Worm (Caenorhabditis elegans) whole organism, L4 larva: ENCODE measurements around the gene C18E9.7.

Experiments used
- F10B5.3 ChIP-seq: sonication (generic microtip); optimal IDR thresholded peaks from 2 replicates; lab custom pipeline; 2016; ENCODE audit warnings: mild to moderate bottlenecking, missing genetic modification characterization, missing compliant biosample characterization
- F26F4.8 ChIP-seq: fragments of 200-800 bp; sonication (Bioruptor generic); conservative IDR thresholded peaks from 2 replicates; pipeline ENCODE4 v1.3.6; 2022; ENCODE audit warnings: missing genetic modification characterization, missing compliant biosample characterization
- F37D6.2 ChIP-seq: sonication (generic microtip); optimal IDR thresholded peaks from 2 replicates; lab custom pipeline; 2016; ENCODE audit warnings: mild to moderate bottlenecking, missing genetic modification characterization, missing compliant biosample characterization
- F44E2.7 ChIP-seq: fragments of 200-800 bp; sonication (Bioruptor generic); IDR thresholded peaks from 2 replicates; pipeline ENCODE4 v2.1.2; 2022; ENCODE audit warnings: missing genetic modification characterization, missing compliant biosample characterization
- F49E8.2 ChIP-seq: sonication (generic microtip); optimal IDR thresholded peaks from 2 replicates; lab custom pipeline; 2016; ENCODE audit warnings: missing compliant biosample characterization, mild to moderate bottlenecking, missing genetic modification characterization, borderline replicate concordance
- T26A8.4 ChIP-seq: fragments of 200-800 bp; sonication (Bioruptor generic); IDR thresholded peaks from 2 replicates; pipeline ENCODE4 v1.3.6; 2022; ENCODE audit warnings: missing genetic modification characterization, missing compliant biosample characterization
- ZK546.5 ChIP-seq, 2 experiments: sonication (generic microtip); optimal IDR thresholded peaks; 2 replicates each; lab custom pipeline; 2017; ENCODE audit warnings: missing biosample characterization in 2 of 2, missing genetic modification characterization in 2 of 2
- aha-1 ChIP-seq: fragments of 150-350 bp; peaks from one replicate; lab custom pipeline; 2014; ENCODE audit warnings: missing biosample characterization, missing genetic modification characterization
- aly-2 ChIP-seq: sonication (generic microtip); optimal IDR thresholded peaks from 2 replicates; lab custom pipeline; 2018; ENCODE audit warnings: missing biosample characterization, missing genetic modification characterization
- ceh-32 ChIP-seq: sonication (generic microtip); optimal IDR thresholded peaks from 2 replicates; lab custom pipeline; 2016; ENCODE audit warnings: mild to moderate bottlenecking, missing genetic modification characterization, missing compliant biosample characterization; ENCODE audit not compliant: poor library complexity
- ceh-62 ChIP-seq: sonication (generic microtip); optimal IDR thresholded peaks from 2 replicates; lab custom pipeline; 2017; ENCODE audit warnings: missing biosample characterization, missing genetic modification characterization
- ces-1 ChIP-seq: fragments of 150-350 bp; sonication (generic microtip); optimal IDR thresholded peaks from 4 replicates; lab custom pipeline; 2014; ENCODE audit warnings: missing biosample characterization, missing genetic modification reagents, missing genetic modification characterization
- ctbp-1 ChIP-seq: fragments of 200-800 bp; sonication (Bioruptor generic); IDR thresholded peaks from 2 replicates; pipeline ENCODE4 v1.3.6; 2022; ENCODE audit warnings: missing genetic modification reagents, missing genetic modification characterization, missing compliant biosample characterization
- daf-12 ChIP-seq: fragments of 150-350 bp; optimal IDR thresholded peaks from 2 replicates; lab custom pipeline; 2014; ENCODE audit warnings: missing biosample characterization, missing genetic modification reagents, missing genetic modification characterization
- daf-19 ChIP-seq: fragments of 200-800 bp; sonication (Bioruptor generic); conservative IDR thresholded peaks from 2 replicates; pipeline ENCODE4 v1.3.6; 2022; ENCODE audit warnings: missing genetic modification characterization, missing compliant biosample characterization
- dmd-6 ChIP-seq: fragments of 200-800 bp; sonication (Bioruptor generic); IDR thresholded peaks from 2 replicates; pipeline ENCODE4 v1.3.6; 2022; ENCODE audit warnings: missing genetic modification reagents, missing genetic modification characterization, missing compliant biosample characterization
- dmd-8 ChIP-seq: fragments of 200-800 bp; sonication (Bioruptor generic); IDR thresholded peaks from 2 replicates; pipeline ENCODE4 v1.3.6; 2022; ENCODE audit warnings: missing genetic modification characterization, missing compliant biosample characterization
- duxl-1 ChIP-seq: sonication (generic microtip); optimal IDR thresholded peaks from 2 replicates; lab custom pipeline; 2016; ENCODE audit warnings: mild to moderate bottlenecking, missing genetic modification characterization, moderate library complexity, missing compliant biosample characterization; ENCODE audit not compliant: poor library complexity
- dve-1 ChIP-seq: sonication (generic microtip); optimal IDR thresholded peaks from 2 replicates; lab custom pipeline; 2017; ENCODE audit warnings: antibody characterized with exemption, mild to moderate bottlenecking, missing genetic modification characterization, missing compliant biosample characterization; ENCODE audit not compliant: insufficient read depth
- egl-27 ChIP-seq: sonication (generic microtip); optimal IDR thresholded peaks from 3 replicates; lab custom pipeline; 2017; ENCODE audit warnings: missing biosample characterization, missing genetic modification reagents, missing genetic modification characterization
- fkh-10 ChIP-seq: fragments of 150-350 bp; optimal IDR thresholded peaks from 2 replicates; lab custom pipeline; 2014; ENCODE audit warnings: missing biosample characterization, missing genetic modification reagents, missing genetic modification characterization
- hif-1 ChIP-seq, 2 experiments: sonication (generic microtip); optimal IDR thresholded peaks; 2 replicates each; lab custom pipeline; 2016 to 2017; ENCODE audit warnings: missing compliant biosample characterization in 2 of 2, missing genetic modification characterization in 2 of 2, missing genetic modification reagents in 2 of 2, missing genotype in 2 of 2, mild to moderate bottlenecking in 1 of 2
- hlh-11 ChIP-seq: fragments of 200-800 bp; sonication (Bioruptor generic); optimal IDR thresholded peaks from 2 replicates; lab custom pipeline; 2018; ENCODE audit warnings: mild to moderate bottlenecking, missing genetic modification characterization, missing compliant biosample characterization
- hlh-30 ChIP-seq: sonication (generic microtip); optimal IDR thresholded peaks from 2 replicates; lab custom pipeline; 2017; ENCODE audit warnings: antibody characterized with exemption, mild to moderate bottlenecking, missing genetic modification characterization, missing compliant biosample characterization; ENCODE audit not compliant: insufficient read depth
- hmg-1.1 ChIP-seq: fragments of 200-800 bp; sonication (Bioruptor generic); IDR thresholded peaks from 2 replicates; pipeline ENCODE4 v1.3.6; 2022; ENCODE audit warnings: missing genetic modification reagents, missing genetic modification characterization, missing compliant biosample characterization
- jun-1 ChIP-seq: fragments of 150-350 bp; optimal IDR thresholded peaks from 2 replicates; lab custom pipeline; 2014; ENCODE audit warnings: missing biosample characterization, missing genetic modification reagents, missing genetic modification characterization
- lin-1 ChIP-seq: fragments of 200-800 bp; sonication (Bioruptor generic); IDR thresholded peaks from 2 replicates; pipeline ENCODE4 v1.3.6; 2022; ENCODE audit warnings: missing genetic modification reagents, missing genetic modification characterization, missing compliant biosample characterization
- lin-29 ChIP-seq: fragments of 200-800 bp; sonication (Bioruptor generic); IDR thresholded peaks from 2 replicates; pipeline ENCODE4 v1.3.6; 2022; ENCODE audit warnings: missing genetic modification reagents, missing genetic modification characterization, missing compliant biosample characterization
- lsy-2 ChIP-seq, 2 experiments: fragments of 150-350 bp in 1 of 2; sonication (generic microtip) in 1 of 2; optimal IDR thresholded peaks; 2 replicates each; lab custom pipeline; 2014 to 2017; ENCODE audit warnings: missing biosample characterization in 2 of 2, missing genetic modification characterization in 2 of 2
- mdt-29 ChIP-seq: fragments of 200-800 bp; sonication (Bioruptor generic); IDR thresholded peaks from 2 replicates; pipeline ENCODE4 v1.3.6; 2022; ENCODE audit warnings: missing genetic modification reagents, missing genetic modification characterization, missing compliant biosample characterization
- mes-2 ChIP-seq: sonication (generic microtip); optimal IDR thresholded peaks from 2 replicates; lab custom pipeline; 2016; ENCODE audit warnings: missing genotype, mild to moderate bottlenecking, missing genetic modification characterization, missing compliant biosample characterization; ENCODE audit not compliant: poor library complexity, severe bottlenecking
- mxl-2 ChIP-seq: fragments of 200-800 bp; sonication (Bioruptor generic); conservative IDR thresholded peaks from 2 replicates; pipeline ENCODE4 v1.3.6; 2022; ENCODE audit warnings: missing genetic modification reagents, missing genetic modification characterization, missing compliant biosample characterization
- nhr-102 ChIP-seq: sonication (generic microtip); optimal IDR thresholded peaks from 2 replicates; lab custom pipeline; 2016; ENCODE audit warnings: mild to moderate bottlenecking, missing genetic modification characterization, moderate library complexity, missing compliant biosample characterization
- nhr-11 ChIP-seq: fragments of 150-350 bp; optimal IDR thresholded peaks from 2 replicates; lab custom pipeline; 2014; ENCODE audit warnings: missing biosample characterization, missing genetic modification characterization
- nhr-111 ChIP-seq: fragments of 200-800 bp; sonication (Bioruptor generic); optimal IDR thresholded peaks from 2 replicates; lab custom pipeline; 2018; ENCODE audit warnings: mild to moderate bottlenecking, missing genetic modification characterization, missing compliant biosample characterization
- nhr-237 ChIP-seq: sonication (generic microtip); optimal IDR thresholded peaks from 2 replicates; lab custom pipeline; 2017; ENCODE audit warnings: missing biosample characterization, missing genetic modification characterization
- nhr-28 ChIP-seq: fragments of 150-350 bp; optimal IDR thresholded peaks from 2 replicates; lab custom pipeline; 2014; ENCODE audit warnings: missing biosample characterization, missing genetic modification characterization
- nhr-41 ChIP-seq: fragments of 200-800 bp; sonication (Bioruptor generic); IDR thresholded peaks from 2 replicates; pipeline ENCODE4 v1.3.6; 2022; ENCODE audit warnings: missing genetic modification reagents, missing genetic modification characterization, missing compliant biosample characterization
- nhr-42 ChIP-seq: fragments of 200-800 bp; sonication (Bioruptor generic); IDR thresholded peaks from 2 replicates; pipeline ENCODE4 v1.3.6; 2022; ENCODE audit warnings: missing genetic modification characterization, missing compliant biosample characterization
- nhr-6 ChIP-seq: fragments of 150-350 bp; optimal IDR thresholded peaks from 2 replicates; lab custom pipeline; 2014; ENCODE audit warnings: missing biosample characterization, missing genetic modification characterization
- saeg-2 ChIP-seq: fragments of 200-800 bp; sonication (Bioruptor generic); IDR thresholded peaks from 2 replicates; pipeline ENCODE4 v1.3.6; 2022; ENCODE audit warnings: missing genetic modification reagents, missing genetic modification characterization, missing compliant biosample characterization
- sdz-12 ChIP-seq: fragments of 200-800 bp; sonication (Bioruptor generic); optimal IDR thresholded peaks from 2 replicates; lab custom pipeline; 2018; ENCODE audit warnings: mild to moderate bottlenecking, missing genetic modification characterization, missing compliant biosample characterization
- snpc-4 ChIP-seq: fragments of 150-350 bp; optimal IDR thresholded peaks from 2 replicates; lab custom pipeline; 2014; ENCODE audit warnings: missing biosample characterization, missing genetic modification characterization
- tra-1 ChIP-seq: fragments of 200-800 bp; sonication (Bioruptor generic); IDR thresholded peaks from 2 replicates; pipeline ENCODE4 v1.3.6; 2022; ENCODE audit warnings: missing genetic modification reagents, missing genetic modification characterization, missing compliant biosample characterization
- unc-130 ChIP-seq: sonication (generic microtip); optimal IDR thresholded peaks from 2 replicates; lab custom pipeline; 2016; ENCODE audit warnings: missing genetic modification reagents, missing genetic modification characterization, missing compliant biosample characterization
- unc-62 ChIP-seq, 3 experiments: fragments of 150-350 bp in 1 of 3; sonication (generic microtip); optimal IDR thresholded peaks in 2 of 3; peaks in 1 of 3; 1 replicate in 1 of 3; 2 replicates in 2 of 3; lab custom pipeline; 2014 to 2017; ENCODE audit warnings: missing biosample characterization in 3 of 3, missing genetic modification characterization in 3 of 3, missing genetic modification reagents in 3 of 3, missing genotype in 1 of 3
- zag-1 ChIP-seq: fragments of 150-350 bp; optimal IDR thresholded peaks from 2 replicates; lab custom pipeline; 2014; ENCODE audit warnings: missing biosample characterization, missing genetic modification characterization
- zip-11 ChIP-seq: fragments of 200-800 bp; sonication (Bioruptor generic); IDR thresholded peaks from 2 replicates; pipeline ENCODE4 v1.3.6; 2022; ENCODE audit warnings: missing genetic modification characterization, missing compliant biosample characterization
- ztf-11 ChIP-seq: fragments of 150-350 bp; optimal IDR thresholded peaks from 2 replicates; lab custom pipeline; 2014; ENCODE audit warnings: missing biosample characterization, missing genetic modification characterization
- ztf-7 ChIP-seq: fragments of 150-350 bp; optimal IDR thresholded peaks from 2 replicates; lab custom pipeline; 2014; ENCODE audit warnings: missing biosample characterization, missing genetic modification characterization

Gene C18E9.7

ce11 chrII:8931405-8932149, 51.0 kb downstream of the C18E9.7 start (continued):
- TF ChIP-seq unc-130 (GFP tag; lab: Kevin White, UChicago) (no peak), saeg-2 (GFP tag; lab: Robert Waterston, UW) (no peak), ztf-7 (tag; lab: Kevin White, UChicago) (no peak), egl-27 (tag; lab: Kevin White, UChicago) (no peak), dmd-6 (GFP tag; lab: Robert Waterston, UW) (no peak), hmg-1.1 (GFP tag; lab: Robert Waterston, UW) (no peak; the same call in 1 of the 2 replicates), nhr-41 (GFP tag; lab: Robert Waterston, UW) (no peak), lsy-2 (tag; optimal IDR thresholded peaks at IDR 0.05; lab: Kevin White, UChicago) (peak; percentile 0 to 28), daf-12 (no peak), duxl-1 (tag; lab: Kevin White, UChicago) (no peak), zag-1 (tag; lab: Kevin White, UChicago) (no peak), snpc-4 (tag; lab: Kevin White, UChicago) (no peak), aly-2 (no peak), nhr-111 (GFP tag; lab: Kevin White, UChicago) (no peak), F44E2.7 (GFP tag; lab: Robert Waterston, UW) (no peak), lin-29 (no peak), jun-1 (no peak), hif-1 (tag; optimal IDR thresholded peaks at IDR 0.05; lab: Kevin White, UChicago) (peak; percentile 13 to 99), nhr-42 (GFP tag; lab: Robert Waterston, UW) (no peak), ZK546.5 (tag; optimal IDR thresholded peaks at IDR 0.05; lab: Kevin White, UChicago) (no peak), ces-1 (GFP tag; lab: Kevin White, UChicago) (no peak), T26A8.4 (GFP tag; lab: Robert Waterston, UW) (no peak), lin-1 (GFP tag; lab: Robert Waterston, UW) (no peak), mxl-2 (GFP tag; lab: Robert Waterston, UW) (no peak), ztf-11 (tag; lab: Kevin White, UChicago) (no peak), dve-1 (peak; percentile 28), tra-1 (no peak), nhr-28 (tag; lab: Kevin White, UChicago) (peak; percentile 47), hlh-11 (tag; lab: Kevin White, UChicago) (peak; percentile 72), mdt-29 (GFP tag; lab: Robert Waterston, UW) (no peak), daf-19 (GFP tag; lab: Robert Waterston, UW) (no peak), zip-11 (GFP tag; lab: Robert Waterston, UW) (no peak), F10B5.3 (tag; lab: Kevin White, UChicago) (no peak), mes-2 (tag; lab: Kevin White, UChicago) (peak; percentile 15), F37D6.2 (tag; lab: Kevin White, UChicago) (no peak), fkh-10 (GFP tag; lab: Kevin White, UChicago) (no peak), ceh-62 (no peak), dmd-8 (GFP tag; lab: Robert Waterston, UW) (no peak), nhr-102 (tag; lab: Kevin White, UChicago) (no peak), nhr-237 (tag; lab: Kevin White, UChicago) (no peak), nhr-6 (tag; lab: Kevin White, UChicago) (no peak), hlh-30 (peak; percentile 76), ctbp-1 (no peak), F26F4.8 (0 out of 2 replicates have a peak, but pooled peaks have one; percentile 11), nhr-11 (tag; lab: Kevin White, UChicago) (no peak), aha-1 (peak; percentile 99), F49E8.2 (no peak), ceh-32 (tag; lab: Kevin White, UChicago) (no peak), unc-62 (GFP tag; optimal IDR thresholded peaks at IDR 0.05 in 1 of 2; lab: Kevin White, UChicago) (peak in 1 of 2 experiments; percentile 82), unc-62 (tag; optimal IDR thresholded peaks at IDR 0.05; lab: Kevin White, UChicago) (no peak), sdz-12 (GFP tag; lab: Kevin White, UChicago) (no peak)
